Worm (Caenorhabditis elegans) whole organism, L2 larva: Measurements from ENCODE around the gene dli-1.

Experiments
- F13H6.1 ChIP-seq: sonication (generic microtip); optimal IDR thresholded peaks from 2 replicates; lab custom pipeline; 2016; ENCODE audit warnings: missing genetic modification characterization, missing compliant biosample characterization
- R02D3.7 ChIP-seq: fragments of 150-350 bp; optimal IDR thresholded peaks from 2 replicates; lab custom pipeline; 2014; ENCODE audit warnings: missing biosample characterization, missing genetic modification characterization
- Y55F3AM.14 ChIP-seq: fragments of 200-800 bp; sonication (Bioruptor generic); optimal IDR thresholded peaks from 2 replicates; lab custom pipeline; 2018; ENCODE audit warnings: mild to moderate bottlenecking, missing genetic modification characterization, missing compliant biosample characterization
- ZK546.5 ChIP-seq: sonication (generic microtip); optimal IDR thresholded peaks from 2 replicates; lab custom pipeline; 2017; ENCODE audit warnings: missing biosample characterization, missing genetic modification characterization
- alr-1 ChIP-seq: fragments of 150-350 bp; optimal IDR thresholded peaks from 2 replicates; lab custom pipeline; 2014; ENCODE audit warnings: missing biosample characterization, missing genetic modification characterization
- aly-2 ChIP-seq: fragments of 150-350 bp; optimal IDR thresholded peaks from 2 replicates; lab custom pipeline; 2014; ENCODE audit warnings: missing biosample characterization, missing genetic modification characterization
- ama-1 ChIP-seq: fragments of 150-350 bp; optimal IDR thresholded peaks from 2 replicates; lab custom pipeline; 2018; ENCODE audit warnings: inconsistent platforms
- blmp-1 ChIP-seq: sonication (generic microtip); optimal IDR thresholded peaks from 2 replicates; lab custom pipeline; 2017; ENCODE audit warnings: missing genetic modification characterization, mild to moderate bottlenecking, missing compliant biosample characterization, antibody characterized with exemption, moderate library complexity; ENCODE audit not compliant: insufficient read depth
- ceh-16 ChIP-seq: fragments of 150-350 bp; optimal IDR thresholded peaks from 2 replicates; lab custom pipeline; 2014; ENCODE audit warnings: missing biosample characterization, missing genetic modification characterization
- ceh-82 ChIP-seq: fragments of 150-350 bp; optimal IDR thresholded peaks from 2 replicates; lab custom pipeline; 2014; ENCODE audit warnings: missing biosample characterization, missing genetic modification characterization
- crh-2 ChIP-seq: sonication (generic microtip); optimal IDR thresholded peaks from 2 replicates; lab custom pipeline; 2017; ENCODE audit warnings: missing biosample characterization, missing genetic modification characterization
- egl-27 ChIP-seq: sonication (generic microtip); optimal IDR thresholded peaks from 3 replicates; lab custom pipeline; 2017; ENCODE audit warnings: missing biosample characterization, missing genetic modification reagents, missing genetic modification characterization
- elt-1 ChIP-seq: fragments of 150-350 bp; optimal IDR thresholded peaks from 2 replicates; lab custom pipeline; 2014; ENCODE audit warnings: missing biosample characterization, missing genetic modification characterization
- elt-3 ChIP-seq: sonication (generic microtip); optimal IDR thresholded peaks from 2 replicates; lab custom pipeline; 2017; ENCODE audit warnings: missing biosample characterization, missing genetic modification characterization
- fos-1 ChIP-seq: fragments of 150-350 bp; optimal IDR thresholded peaks from 2 replicates; lab custom pipeline; 2014; ENCODE audit warnings: missing biosample characterization, missing genetic modification characterization
- gmeb-1 ChIP-seq: fragments of 150-350 bp; optimal IDR thresholded peaks from 2 replicates; lab custom pipeline; 2014; ENCODE audit warnings: missing biosample characterization, missing genetic modification characterization
- lin-11 ChIP-seq: fragments of 150-350 bp; sonication (generic microtip); optimal IDR thresholded peaks from 2 replicates; lab custom pipeline; 2014; ENCODE audit warnings: missing biosample characterization, missing genetic modification characterization, inconsistent platforms, mixed read lengths
- lin-13 ChIP-seq: fragments of 150-350 bp; optimal IDR thresholded peaks from 2 replicates; lab custom pipeline; 2014; ENCODE audit warnings: missing biosample characterization, missing genetic modification reagents, missing genetic modification characterization
- lsy-2 ChIP-seq, 2 experiments: fragments of 150-350 bp in 1 of 2; sonication (generic microtip) in 1 of 2; optimal IDR thresholded peaks; 2 replicates each; lab custom pipeline; 2014 to 2017; ENCODE audit warnings: missing biosample characterization in 2 of 2, missing genetic modification characterization in 2 of 2
- mab-5 ChIP-seq: fragments of 150-350 bp; optimal IDR thresholded peaks from 2 replicates; lab custom pipeline; 2014; ENCODE audit warnings: missing biosample characterization, missing genetic modification characterization
- mbf-1 ChIP-seq: sonication (generic microtip); optimal IDR thresholded peaks from 2 replicates; lab custom pipeline; 2017; ENCODE audit warnings: missing biosample characterization, missing genetic modification characterization
- mdl-1 ChIP-seq, 2 experiments: fragments of 150-350 bp in 1 of 2; sonication (generic microtip) in 1 of 2; optimal IDR thresholded peaks; 2 replicates each; lab custom pipeline; 2017; ENCODE audit warnings: missing biosample characterization in 2 of 2, missing genetic modification characterization in 2 of 2
- nhr-12 ChIP-seq: fragments of 150-350 bp; optimal IDR thresholded peaks from 2 replicates; lab custom pipeline; 2014; ENCODE audit warnings: missing biosample characterization, missing genetic modification characterization
- nhr-129 ChIP-seq: fragments of 150-350 bp; optimal IDR thresholded peaks from 2 replicates; lab custom pipeline; 2014; ENCODE audit warnings: missing biosample characterization, missing genetic modification characterization
- nhr-21 ChIP-seq: fragments of 150-350 bp; optimal IDR thresholded peaks from 2 replicates; lab custom pipeline; 2014; ENCODE audit warnings: missing biosample characterization, missing genetic modification characterization
- nhr-23 ChIP-seq: fragments of 150-350 bp; optimal IDR thresholded peaks from 2 replicates; lab custom pipeline; 2014; ENCODE audit warnings: missing biosample characterization, missing genetic modification reagents, missing genetic modification characterization
- nhr-25 ChIP-seq: fragments of 150-350 bp; sonication (generic microtip); optimal IDR thresholded peaks from 3 replicates; lab custom pipeline; 2014; ENCODE audit warnings: missing biosample characterization, missing genetic modification characterization
- nhr-77 ChIP-seq: fragments of 150-350 bp; optimal IDR thresholded peaks from 2 replicates; lab custom pipeline; 2014; ENCODE audit warnings: missing biosample characterization, missing genetic modification characterization
- peb-1 ChIP-seq: fragments of 150-350 bp; optimal IDR thresholded peaks from 2 replicates; lab custom pipeline; 2014; ENCODE audit warnings: missing biosample characterization, missing genetic modification characterization
- sem-4 ChIP-seq: fragments of 150-350 bp; optimal IDR thresholded peaks from 2 replicates; lab custom pipeline; 2014; ENCODE audit warnings: missing biosample characterization, missing genetic modification reagents, missing genetic modification characterization
- skn-1 ChIP-seq: sonication (generic microtip); optimal IDR thresholded peaks from 2 replicates; lab custom pipeline; 2017; ENCODE audit warnings: missing biosample characterization, missing genetic modification characterization
- sma-3 ChIP-seq: sonication (generic microtip); optimal IDR thresholded peaks from 2 replicates; lab custom pipeline; 2016; ENCODE audit warnings: missing genetic modification reagents, missing genetic modification characterization, missing compliant biosample characterization
- sma-9 ChIP-seq, 2 experiments: fragments of 150-350 bp in 1 of 2; sonication (generic microtip) in 1 of 2; optimal IDR thresholded peaks; 2 replicates each; lab custom pipeline; 2014 to 2016; ENCODE audit warnings: missing genetic modification characterization in 2 of 2, mild to moderate bottlenecking in 1 of 2, missing biosample characterization in 1 of 2, missing compliant biosample characterization in 1 of 2, missing genetic modification reagents in 1 of 2, moderate library complexity in 1 of 2
- snpc-4 ChIP-seq: fragments of 150-350 bp; optimal IDR thresholded peaks from 2 replicates; lab custom pipeline; 2014; ENCODE audit warnings: missing biosample characterization, missing genetic modification characterization
- unc-55 ChIP-seq: fragments of 150-350 bp; sonication (generic microtip); optimal IDR thresholded peaks from 3 replicates; lab custom pipeline; 2014; ENCODE audit warnings: missing biosample characterization, missing genetic modification reagents, missing genetic modification characterization
- unc-62 ChIP-seq: fragments of 150-350 bp; optimal IDR thresholded peaks from 2 replicates; lab custom pipeline; 2014; ENCODE audit warnings: missing biosample characterization, missing genetic modification reagents, missing genetic modification characterization

Gene dli-1

ce11 chrIV:13112982-13113381, 14.4 kb upstream of the dli-1 start, which contains the start of gene best-2:
Gene best-2, minus strand, starts transcription at chrIV:13113082.
- TF ChIP-seq aly-2 (tag; lab: Kevin White, UChicago): no peak
- TF ChIP-seq nhr-23 (tag; lab: Kevin White, UChicago): no peak
- no peak for TF ChIP-seq lin-11 (tag; lab: Kevin White, UChicago)
- TF ChIP-seq lsy-2 (tag; optimal IDR thresholded peaks at IDR 0.05; lab: Kevin White, UChicago): no peak
- no peak for TF ChIP-seq ceh-16 (tag; lab: Kevin White, UChicago)
- no peak for TF ChIP-seq nhr-77 (tag; lab: Kevin White, UChicago)
- TF ChIP-seq blmp-1 (tag; lab: Kevin White, UChicago): no peak
- no peak for TF ChIP-seq sem-4 (tag; lab: Kevin White, UChicago)
- TF ChIP-seq nhr-12 (tag; lab: Kevin White, UChicago): no peak
- no peak for TF ChIP-seq F13H6.1 (tag; lab: Kevin White, UChicago)
- TF ChIP-seq skn-1: no peak
- no peak for TF ChIP-seq nhr-129
- no peak for TF ChIP-seq elt-3
- TF ChIP-seq unc-62 (GFP tag; lab: Kevin White, UChicago): no peak
- TF ChIP-seq Y55F3AM.14 (GFP tag; lab: Kevin White, UChicago): no peak
- no peak for TF ChIP-seq sma-3 (GFP tag; lab: Kevin White, UChicago)
- no peak for TF ChIP-seq lin-13 (GFP tag; lab: Kevin White, UChicago)
- TF ChIP-seq elt-1: no peak
- TF ChIP-seq nhr-25 (tag; lab: Kevin White, UChicago): no peak
- no peak for TF ChIP-seq gmeb-1 (tag; lab: Kevin White, UChicago)

DNA sequence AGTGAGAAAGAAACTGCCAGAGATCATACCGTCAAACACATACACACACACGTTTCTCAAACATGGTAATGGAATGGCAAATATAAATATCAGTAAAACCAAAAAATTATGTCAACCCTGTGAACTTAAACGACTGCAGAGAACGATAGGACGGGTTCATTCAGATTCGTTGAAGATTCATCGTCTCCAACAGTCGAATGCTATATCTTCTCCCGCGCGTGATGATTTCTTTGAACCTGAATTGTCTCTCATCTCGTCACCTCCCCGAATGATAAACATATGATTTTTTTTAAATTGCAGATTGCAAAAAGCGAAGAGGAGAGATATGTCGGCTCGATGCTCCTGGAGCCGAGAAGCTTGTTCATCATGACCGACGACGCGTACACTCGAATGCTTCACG, 12.3 kb upstream of the dli-1 start:
- TF ChIP-seq ZK546.5 (tag; lab: Kevin White, UChicago): no peak
- no peak for TF ChIP-seq unc-62 (GFP tag; lab: Kevin White, UChicago)
- no peak for TF ChIP-seq unc-55 (GFP tag; lab: Kevin White, UChicago)
- peak; percentile 11 for TF ChIP-seq fos-1 (tag; lab: Kevin White, UChicago)
- TF ChIP-seq nhr-21 (tag; lab: Kevin White, UChicago): peak; percentile 57
- no peak for TF ChIP-seq mdl-1 (tag; optimal IDR thresholded peaks at IDR 0.05; lab: Kevin White, UChicago)
- TF ChIP-seq nhr-25 (tag; lab: Kevin White, UChicago): peak; percentile 11
- TF ChIP-seq nhr-129: peak; percentile 55

ce11 chrIV:13109751-13110150, 11.2 kb upstream of the dli-1 start, which contains the start of gene best-1:
Gene best-1, minus strand, starts transcription at chrIV:13109779.
- TF ChIP-seq crh-2 (peak; percentile 26), lin-11 (tag; lab: Kevin White, UChicago) (no peak), blmp-1 (tag; lab: Kevin White, UChicago) (peak; percentile 26), sma-3 (GFP tag; lab: Kevin White, UChicago) (peak; percentile 56), nhr-21 (tag; lab: Kevin White, UChicago) (peak; percentile 74), peb-1 (tag; lab: Kevin White, UChicago) (no peak), nhr-129 (peak; percentile 5), sma-9 (GFP tag; optimal IDR thresholded peaks at IDR 0.05; lab: Kevin White, UChicago) (peak; percentile 82), sma-9 (tag; optimal IDR thresholded peaks at IDR 0.05; lab: Kevin White, UChicago) (no peak), ceh-82 (tag; lab: Kevin White, UChicago) (no peak), elt-1 (no peak), egl-27 (tag; lab: Kevin White, UChicago) (no peak), nhr-12 (tag; lab: Kevin White, UChicago) (no peak), mab-5 (no peak)

DNA sequence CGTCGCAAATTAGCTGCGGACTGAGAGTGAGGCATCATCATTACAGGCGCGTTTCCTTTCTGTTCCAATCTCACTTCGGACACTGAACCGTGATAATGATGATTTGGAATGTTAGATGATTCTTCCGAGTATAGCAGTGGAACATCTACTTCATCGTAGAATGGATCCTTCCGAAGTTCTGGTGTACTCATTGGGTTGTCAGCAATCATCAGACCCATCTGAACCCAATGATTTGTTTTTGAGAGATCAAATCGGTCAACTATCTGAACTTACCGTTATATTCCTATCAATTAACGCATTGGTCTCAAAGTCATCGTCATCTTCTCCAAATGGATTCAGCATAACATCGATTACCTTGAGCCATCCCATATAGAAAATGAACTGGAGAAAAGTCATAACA, 9.8 kb upstream of the dli-1 start:
- TF ChIP-seq fos-1 (tag; lab: Kevin White, UChicago): no peak
- TF ChIP-seq nhr-77 (tag; lab: Kevin White, UChicago): no peak
- no peak for TF ChIP-seq unc-62 (GFP tag; lab: Kevin White, UChicago)
- no peak for TF ChIP-seq F13H6.1 (tag; lab: Kevin White, UChicago)
- TF ChIP-seq ama-1 (lab: Kevin White, UChicago): no peak
- TF ChIP-seq elt-1: no peak

DNA sequence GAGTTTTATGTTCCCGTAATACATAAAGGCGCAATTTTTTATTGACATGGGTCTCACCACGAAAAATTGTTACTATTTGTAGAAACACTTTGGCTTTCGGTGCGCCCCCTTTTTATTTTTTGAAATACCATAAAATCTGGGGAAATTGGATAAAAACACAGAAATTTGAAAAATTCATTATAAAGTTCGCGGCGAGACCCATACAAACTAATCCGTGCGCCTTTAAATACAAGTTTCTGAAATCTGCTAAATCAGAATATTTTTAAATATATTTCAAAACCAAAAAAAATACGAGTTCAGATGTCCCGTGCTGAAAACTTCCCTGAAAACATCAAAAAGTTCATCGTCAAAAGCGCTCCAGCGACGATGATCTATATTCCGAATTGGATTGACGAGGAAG, 8.8 kb upstream of the dli-1 start, which contains the start of gene B0564.2:
TSS of gene B0564.2 (plus strand) at position 301 of the 400 bp plus-strand sequence.
- no peak for TF ChIP-seq sma-3 (GFP tag; lab: Kevin White, UChicago)
- no peak for TF ChIP-seq mbf-1 (tag; lab: Kevin White, UChicago)
- TF ChIP-seq unc-62 (GFP tag; lab: Kevin White, UChicago): no peak
- TF ChIP-seq crh-2: no peak
- TF ChIP-seq ama-1 (lab: Kevin White, UChicago): no peak
- no peak for TF ChIP-seq R02D3.7 (tag; lab: Kevin White, UChicago)
- no peak for TF ChIP-seq elt-3
- no peak for TF ChIP-seq snpc-4
- TF ChIP-seq alr-1: no peak
- TF ChIP-seq nhr-21 (tag; lab: Kevin White, UChicago): no peak
- no peak for TF ChIP-seq lin-11 (tag; lab: Kevin White, UChicago)
- TF ChIP-seq Y55F3AM.14 (GFP tag; lab: Kevin White, UChicago): no peak
